Worm (Caenorhabditis elegans) whole organism, L4 larva: ENCODE results near the gene sft-1.

Experiments used
- lsy-2 ChIP-seq, 2 experiments: fragments of 150-350 bp in 1 of 2; sonication (generic microtip) in 1 of 2; optimal IDR thresholded peaks; 2 replicates each; lab custom pipeline; 2014 to 2017; ENCODE audit warnings: missing biosample characterization in 2 of 2, missing genetic modification characterization in 2 of 2
- mep-1 ChIP-seq: fragments of 150-350 bp; sonication (generic microtip); optimal IDR thresholded peaks from 3 replicates; lab custom pipeline; 2014; ENCODE audit warnings: missing biosample characterization, missing genetic modification characterization
- set-16 ChIP-seq: fragments of 200-800 bp; sonication (Bioruptor generic); IDR thresholded peaks from 2 replicates; pipeline ENCODE4 v1.3.6; 2022; ENCODE audit warnings: missing genetic modification reagents, missing genetic modification characterization, missing compliant biosample characterization

ce11 chrIII:3100593-3101270 is 14.3 kb downstream of the sft-1 start:
- no peak for TF ChIP-seq lsy-2 (tag; optimal IDR thresholded peaks at IDR 0.05; lab: Kevin White, UChicago)
- TF ChIP-seq set-16 (GFP tag; lab: Robert Waterston, UW), result no peak
- no peak for TF ChIP-seq mep-1 (tag; lab: Kevin White, UChicago)
